Worm (Caenorhabditis elegans) whole organism, young adult: Measurements from ENCODE around the gene srh-220.

Source experiments
- B0261.1 ChIP-seq: sonication (generic microtip); optimal IDR thresholded peaks from 2 replicates; lab custom pipeline; 2016; ENCODE audit warnings: mild to moderate bottlenecking, missing genetic modification characterization, moderate library complexity, missing compliant biosample characterization
- B0336.3 ChIP-seq: fragments of 200-800 bp; sonication (Bioruptor generic); IDR thresholded peaks from 2 replicates; pipeline ENCODE4 v1.3.6; 2022; ENCODE audit warnings: missing genetic modification characterization, missing compliant biosample characterization
- F10E7.11 ChIP-seq: sonication (generic microtip); optimal IDR thresholded peaks from 2 replicates; lab custom pipeline; 2017; ENCODE audit warnings: mild to moderate bottlenecking, missing genetic modification characterization, moderate library complexity, missing compliant biosample characterization
- F22D6.2 ChIP-seq: sonication (generic microtip); optimal IDR thresholded peaks from 2 replicates; lab custom pipeline; 2016; ENCODE audit warnings: mild to moderate bottlenecking, missing genetic modification characterization, missing compliant biosample characterization
- F37B4.10 ChIP-seq: fragments of 200-800 bp; sonication (Bioruptor generic); IDR thresholded peaks from 2 replicates; pipeline ENCODE4 v1.3.6; 2022; ENCODE audit warnings: missing genetic modification characterization, missing compliant biosample characterization
- F39B2.1 ChIP-seq: fragments of 200-800 bp; sonication (Bioruptor generic); IDR thresholded peaks from 2 replicates; pipeline ENCODE4 v1.3.6; 2022; ENCODE audit warnings: missing genetic modification reagents, missing genetic modification characterization, missing compliant biosample characterization
- F49E8.2 ChIP-seq: sonication (generic microtip); optimal IDR thresholded peaks from 3 replicates; lab custom pipeline; 2017; ENCODE audit warnings: missing genetic modification characterization, mild to moderate bottlenecking, missing compliant biosample characterization, antibody characterized with exemption, moderate library complexity; ENCODE audit not compliant: insufficient read depth
- F57C9.4 ChIP-seq: sonication (generic microtip); optimal IDR thresholded peaks from 2 replicates; lab custom pipeline; 2017; ENCODE audit warnings: mild to moderate bottlenecking, missing genetic modification characterization, missing compliant biosample characterization
- T07F8.4 ChIP-seq: sonication (generic microtip); optimal IDR thresholded peaks from 2 replicates; lab custom pipeline; 2016; ENCODE audit warnings: mild to moderate bottlenecking, missing genetic modification characterization, moderate library complexity, missing compliant biosample characterization
- Y95B8A.8 ChIP-seq: fragments of 200-800 bp; sonication (Bioruptor generic); IDR thresholded peaks from 2 replicates; pipeline ENCODE4 v1.3.6; 2022; ENCODE audit warnings: missing genetic modification reagents, missing genetic modification characterization, missing compliant biosample characterization
- akir-1 ChIP-seq: fragments of 200-800 bp; sonication (Bioruptor generic); optimal IDR thresholded peaks from 2 replicates; lab custom pipeline; 2018; ENCODE audit warnings: mild to moderate bottlenecking, missing genetic modification characterization, moderate library complexity, missing compliant biosample characterization
- atf-7 ChIP-seq: sonication (generic microtip); optimal IDR thresholded peaks from 2 replicates; lab custom pipeline; 2017; ENCODE audit warnings: mild to moderate bottlenecking, missing genetic modification characterization, missing compliant biosample characterization
- attf-6 ChIP-seq: fragments of 200-800 bp; sonication (Bioruptor generic); IDR thresholded peaks from 2 replicates; pipeline ENCODE4 v1.3.6; 2022; ENCODE audit warnings: missing genetic modification reagents, missing genetic modification characterization, missing compliant biosample characterization
- bed-2 ChIP-seq: fragments of 200-800 bp; sonication (Bioruptor generic); IDR thresholded peaks from 2 replicates; pipeline ENCODE4 v1.3.6; 2022; ENCODE audit warnings: missing genetic modification reagents, missing genetic modification characterization, missing compliant biosample characterization
- cebp-1 ChIP-seq, 2 experiments: fragments of 200-800 bp in 1 of 2; sonication (Bioruptor generic) in 1 of 2; sonication (generic microtip) in 1 of 2; IDR thresholded peaks in 1 of 2; optimal IDR thresholded peaks in 1 of 2; 2 replicates each; pipeline versions ENCODE4 v1.3.6 to Lab custom; 2017 to 2022; ENCODE audit warnings: missing compliant biosample characterization in 2 of 2, missing genetic modification characterization in 2 of 2, mild to moderate bottlenecking in 1 of 2, missing genetic modification reagents in 1 of 2, moderate library complexity in 1 of 2
- cebp-2 ChIP-seq: fragments of 200-800 bp; sonication (Bioruptor generic); IDR thresholded peaks from 2 replicates; pipeline ENCODE4 v1.3.6; 2022; ENCODE audit warnings: missing genetic modification characterization, missing compliant biosample characterization
- ceh-91 ChIP-seq: fragments of 200-800 bp; sonication (Bioruptor generic); IDR thresholded peaks from 2 replicates; pipeline ENCODE4 v1.3.6; 2022; ENCODE audit warnings: missing genetic modification reagents, missing genetic modification characterization, missing compliant biosample characterization
- dpff-1 ChIP-seq: sonication (generic microtip); optimal IDR thresholded peaks from 2 replicates; lab custom pipeline; 2017; ENCODE audit warnings: mild to moderate bottlenecking, missing genetic modification characterization, missing compliant biosample characterization
- efl-1 ChIP-seq: fragments of 150-350 bp; optimal IDR thresholded peaks from 2 replicates; lab custom pipeline; 2014; ENCODE audit warnings: missing biosample characterization, missing genetic modification reagents, missing genetic modification characterization
- him-1 ChIP-seq: sonication (generic microtip); optimal IDR thresholded peaks from 2 replicates; lab custom pipeline; 2016; ENCODE audit warnings: missing genotype, missing genetic modification reagents, missing genetic modification characterization, missing compliant biosample characterization
- hlh-12 ChIP-seq: sonication (generic microtip); optimal IDR thresholded peaks from 2 replicates; lab custom pipeline; 2016; ENCODE audit warnings: missing genetic modification characterization, missing compliant biosample characterization
- hlh-26 ChIP-seq: fragments of 200-800 bp; sonication (Bioruptor generic); conservative IDR thresholded peaks from 2 replicates; pipeline ENCODE4 v1.3.6; 2022; ENCODE audit warnings: missing genetic modification reagents, missing genetic modification characterization, missing compliant biosample characterization
- hmg-1.2 ChIP-seq: fragments of 200-800 bp; sonication (Bioruptor generic); IDR thresholded peaks from 2 replicates; pipeline ENCODE4 v1.3.6; 2022; ENCODE audit warnings: missing genetic modification reagents, missing genetic modification characterization, missing compliant biosample characterization
- lin-35 ChIP-seq, 3 experiments: fragments of 150-350 bp in 2 of 3; sonication (generic microtip) in 1 of 3; optimal IDR thresholded peaks; 2 replicates each; lab custom pipeline; 2014 to 2018; ENCODE audit warnings: missing biosample characterization in 3 of 3, missing genetic modification characterization in 3 of 3, missing genetic modification reagents in 3 of 3
- lin-54 ChIP-seq: fragments of 200-800 bp; sonication (Bioruptor generic); optimal IDR thresholded peaks from 2 replicates; lab custom pipeline; 2018; ENCODE audit warnings: mild to moderate bottlenecking, missing genetic modification characterization, missing compliant biosample characterization
- mcd-1 ChIP-seq: fragments of 200-800 bp; sonication (Bioruptor generic); IDR thresholded peaks from 2 replicates; pipeline ENCODE4 v1.3.6; 2022; ENCODE audit warnings: missing genetic modification reagents, missing genetic modification characterization, missing compliant biosample characterization
- nfyb-1 ChIP-seq: fragments of 200-800 bp; sonication (Bioruptor generic); IDR thresholded peaks from 2 replicates; pipeline ENCODE4 v1.3.6; 2022; ENCODE audit warnings: missing genetic modification reagents, missing genetic modification characterization, missing compliant biosample characterization
- nhr-120 ChIP-seq: fragments of 200-800 bp; sonication (Bioruptor generic); IDR thresholded peaks from 2 replicates; pipeline ENCODE4 v1.3.6; 2022; ENCODE audit warnings: missing genetic modification characterization, missing compliant biosample characterization
- rec-8 ChIP-seq, 2 experiments: sonication (generic microtip); optimal IDR thresholded peaks; 2 replicates each; lab custom pipeline; 2016; ENCODE audit warnings: mild to moderate bottlenecking in 2 of 2, missing genetic modification characterization in 2 of 2, missing genetic modification reagents in 2 of 2, missing genotype in 2 of 2, missing biosample characterization in 1 of 2, missing compliant biosample characterization in 1 of 2, moderate library complexity in 1 of 2
- repo-1 ChIP-seq: sonication (generic microtip); optimal IDR thresholded peaks from 2 replicates; lab custom pipeline; 2017; ENCODE audit warnings: mild to moderate bottlenecking, missing genetic modification characterization, missing compliant biosample characterization
- sdz-38 ChIP-seq: sonication (generic microtip); optimal IDR thresholded peaks from 2 replicates; lab custom pipeline; 2016; ENCODE audit warnings: missing genotype, missing genetic modification characterization, missing compliant biosample characterization
- snpc-1.3 ChIP-seq: sonication (generic microtip); optimal IDR thresholded peaks from 2 replicates; lab custom pipeline; 2017; ENCODE audit warnings: missing genetic modification characterization, mild to moderate bottlenecking, missing compliant biosample characterization, antibody characterized with exemption, moderate library complexity, missing genotype, missing genetic modification reagents; ENCODE audit not compliant: insufficient read depth
- tbx-9 ChIP-seq: sonication (generic microtip); optimal IDR thresholded peaks from 2 replicates; lab custom pipeline; 2016; ENCODE audit warnings: borderline replicate concordance, missing genetic modification characterization, inconsistent platforms, missing compliant biosample characterization
- xnd-1 ChIP-seq: sonication (generic microtip); optimal IDR thresholded peaks from 2 replicates; lab custom pipeline; 2016; ENCODE audit warnings: missing genotype, missing genetic modification reagents, missing genetic modification characterization, missing compliant biosample characterization
- zfh-2 ChIP-seq: fragments of 200-800 bp; sonication (Bioruptor generic); conservative IDR thresholded peaks from 2 replicates; pipeline ENCODE4 v1.3.6; 2022; ENCODE audit warnings: missing genetic modification reagents, missing genetic modification characterization, missing compliant biosample characterization

The srh-220 gene

ce11 chrIV:4005166-4005565 lies 27.4 kb upstream of the srh-220 start:
- TF ChIP-seq ceh-91 (GFP tag; lab: Robert Waterston, UW): no peak
- TF ChIP-seq tbx-9: no peak
- no peak for TF ChIP-seq nhr-120 (GFP tag; lab: Robert Waterston, UW)
- no peak for TF ChIP-seq F10E7.11
- TF ChIP-seq F57C9.4: no peak
- TF ChIP-seq rec-8 (tag; optimal IDR thresholded peaks at IDR 0.05; lab: Kevin White, UChicago): no peak
- no peak for TF ChIP-seq B0336.3 (GFP tag; lab: Robert Waterston, UW)
- TF ChIP-seq repo-1 (tag; lab: Kevin White, UChicago): no peak
- no peak for TF ChIP-seq cebp-1 (GFP tag; IDR thresholded peaks at IDR 0.05; lab: Robert Waterston, UW)
- no peak for TF ChIP-seq cebp-1 (tag; optimal IDR thresholded peaks at IDR 0.05; lab: Kevin White, UChicago)
- TF ChIP-seq F37B4.10: no peak
- no peak for TF ChIP-seq efl-1 (GFP tag; lab: Kevin White, UChicago)
- no peak for TF ChIP-seq B0261.1 (tag; lab: Kevin White, UChicago)
- TF ChIP-seq atf-7: no peak
- TF ChIP-seq him-1 (tag; lab: Kevin White, UChicago): no peak

ce11 chrIV:4004221-4004620 lies 26.4 kb upstream of the srh-220 start:
- TF ChIP-seq zfh-2 (peak; percentile 71), akir-1 (no peak), attf-6 (GFP tag; lab: Robert Waterston, UW) (no peak), F49E8.2 (tag; lab: Kevin White, UChicago) (no peak), sdz-38 (no peak), cebp-1 (GFP tag; IDR thresholded peaks at IDR 0.05; lab: Robert Waterston, UW) (no peak), cebp-1 (tag; optimal IDR thresholded peaks at IDR 0.05; lab: Kevin White, UChicago) (no peak), F22D6.2 (tag; lab: Kevin White, UChicago) (no peak), dpff-1 (no peak), T07F8.4 (tag; lab: Kevin White, UChicago) (no peak), hlh-12 (no peak), mcd-1 (GFP tag; lab: Robert Waterston, UW) (0 out of 2 replicates have a peak, but pooled peaks have one; percentile 20)
- TF ChIP-seq, all 124 proteins: peak for 2

- TF ChIP-seq zfh-2: peak; percentile 49; the same call in 1 of the 2 replicates
- 0 out of 2 replicates have a peak, but pooled peaks have one; percentile 39 for TF ChIP-seq nfyb-1 (GFP tag; lab: Robert Waterston, UW)
- no peak for TF ChIP-seq F39B2.1 (GFP tag; lab: Robert Waterston, UW)
Measured at ce11 chrIV:3999662-4000061, 21.8 kb upstream of the srh-220 start.

ce11 chrIV:3998517-3998916 lies 20.7 kb upstream of the srh-220 start, which contains the start of gene F47C12.8:
F47C12.8 (minus strand) TSS chrIV:3998617.
- no peak for TF ChIP-seq lin-35 (GFP tag; optimal IDR thresholded peaks at IDR 0.05; lab: Kevin White, UChicago)
- TF ChIP-seq lin-54: no peak
- TF ChIP-seq xnd-1 (tag; lab: Kevin White, UChicago): no peak
- TF ChIP-seq cebp-2: no peak
- no peak for TF ChIP-seq hmg-1.2 (GFP tag; lab: Robert Waterston, UW)
- no peak for TF ChIP-seq hlh-26 (GFP tag; lab: Robert Waterston, UW)
- no peak for TF ChIP-seq Y95B8A.8 (GFP tag; lab: Robert Waterston, UW)
- TF ChIP-seq snpc-1.3: no peak
- TF ChIP-seq bed-2 (GFP tag; lab: Robert Waterston, UW): no peak
